Fruit fly (Drosophila melanogaster): ENCODE measurements around the gene CG4293.

CG4293 gene

dm6 chrX:523179-523851 lies 6.8 kb downstream of the CG4293 start, which contains the start of gene elav (continued):
- TF ChIP-seq OdsH (GFP tag; optimal IDR thresholded peaks at IDR 0.05) (peak; percentile 98), Myc (optimal IDR thresholded peaks at IDR 0.05) (no peak), CG32264 (GFP tag; optimal IDR thresholded peaks at IDR 0.05) (peak; percentile 88), woc (GFP tag; optimal IDR thresholded peaks at IDR 0.05) (peak; percentile 94), br (GFP tag; optimal IDR thresholded peaks at IDR 0.05) (peak; percentile 98), ey (GFP tag; optimal IDR thresholded peaks at IDR 0.05) (peak; percentile 98), CG9705 (GFP tag; optimal IDR thresholded peaks at IDR 0.05) (peak; percentile 99), fru (GFP tag; optimal IDR thresholded peaks at IDR 0.05) (peak; percentile 98), GATAd (GFP tag; optimal IDR thresholded peaks at IDR 0.05) (peak; percentile 58), h (GFP tag; optimal IDR thresholded peaks at IDR 0.05) (peak; percentile 99), brk (GFP tag; optimal IDR thresholded peaks at IDR 0.05) (peak; percentile 95), Jra (GFP tag; optimal IDR thresholded peaks at IDR 0.05) (peak; percentile 82), sage (GFP tag; optimal IDR thresholded peaks at IDR 0.05) (peak; percentile 93), Hnf4 (GFP tag; optimal IDR thresholded peaks at IDR 0.05) (peak; percentile 95), Rel (GFP tag; optimal IDR thresholded peaks at IDR 0.05) (peak; percentile 93), Rel (tag; optimal IDR thresholded peaks at IDR 0.05) (peak; percentile 92), dl (GFP tag; optimal IDR thresholded peaks at IDR 0.05; ENCODE audit: insufficient read depth in 1 of 2, partially characterized antibody in 2 of 2) (peak; percentile 61 to 88), Abd-B (GFP tag; optimal IDR thresholded peaks at IDR 0.05) (no peak), Hr83 (GFP tag; optimal IDR thresholded peaks at IDR 0.05; ENCODE audit: poor library complexity, severe bottlenecking) (peak; percentile 49), usp (GFP tag; optimal IDR thresholded peaks at IDR 0.05) (no peak)

DNA sequence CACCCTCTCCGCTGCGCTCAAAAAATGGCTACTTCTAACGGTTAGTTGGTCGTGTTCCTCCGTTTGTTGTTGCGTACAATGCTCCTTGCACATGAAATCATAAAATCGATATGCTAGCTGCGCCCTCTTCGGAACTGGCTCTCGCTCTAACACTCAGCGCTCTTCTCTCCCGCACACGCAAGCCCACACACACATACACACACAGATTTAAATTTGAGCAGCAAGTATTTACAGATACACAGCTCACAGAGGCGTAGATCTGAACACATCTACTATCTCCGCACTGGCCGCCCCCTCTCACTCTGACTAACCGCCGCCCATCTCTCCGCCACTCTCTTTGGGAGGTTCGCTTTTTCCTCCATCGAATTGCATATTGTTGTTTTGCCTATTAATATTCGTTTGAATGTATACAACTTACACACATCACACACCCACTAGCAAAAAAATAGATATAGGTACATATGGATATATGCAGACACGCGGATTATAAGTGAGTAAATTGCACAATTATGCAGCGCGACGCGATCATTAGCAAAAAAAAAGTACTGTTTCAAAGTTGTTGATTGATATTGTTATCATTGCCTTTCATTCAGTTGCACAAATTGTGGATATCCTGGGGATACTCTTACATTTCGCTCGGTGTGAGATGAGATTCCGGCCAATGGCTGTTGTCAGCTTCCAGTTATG lies 7.6 kb downstream of the CG4293 start:
- TF ChIP-seq usp (GFP tag; optimal IDR thresholded peaks at IDR 0.05) (no peak), Jra (GFP tag; optimal IDR thresholded peaks at IDR 0.05) (peak; percentile 85), Abd-B (GFP tag; optimal IDR thresholded peaks at IDR 0.05) (no peak), Hnf4 (GFP tag; optimal IDR thresholded peaks at IDR 0.05) (peak; percentile 93), foxo (GFP tag; optimal IDR thresholded peaks at IDR 0.05) (peak; percentile 23 to 95), fru (GFP tag; optimal IDR thresholded peaks at IDR 0.05) (peak; percentile 88), Dif (GFP tag; optimal IDR thresholded peaks at IDR 0.05; ENCODE audit: partially characterized antibody) (peak; percentile 76), dsf (GFP tag; optimal IDR thresholded peaks at IDR 0.05; ENCODE audit: borderline replicate concordance) (peak; percentile 25), Mio (GFP tag; optimal IDR thresholded peaks at IDR 0.05) (peak; percentile 50), pan (optimal IDR thresholded peaks at IDR 0.05) (no peak), ey (GFP tag; optimal IDR thresholded peaks at IDR 0.05) (peak; percentile 91), N (GFP tag; optimal IDR thresholded peaks at IDR 0.05) (no peak), rgr (GFP tag; optimal IDR thresholded peaks at IDR 0.05) (peak; percentile 93), CG9705 (GFP tag; optimal IDR thresholded peaks at IDR 0.05) (peak; percentile 52), lola (GFP tag; optimal IDR thresholded peaks at IDR 0.05) (no peak), Dfd (GFP tag; optimal IDR thresholded peaks at IDR 0.05) (no peak), Rel (GFP tag; optimal IDR thresholded peaks at IDR 0.05) (no peak), Rel (tag; optimal IDR thresholded peaks at IDR 0.05) (peak; percentile 57), tai (GFP tag; optimal IDR thresholded peaks at IDR 0.05) (peak; percentile 93), CG32264 (GFP tag; optimal IDR thresholded peaks at IDR 0.05) (peak; percentile 73), dmrt93B (GFP tag; optimal IDR thresholded peaks at IDR 0.05) (peak; percentile 69), psq (GFP tag; optimal IDR thresholded peaks at IDR 0.05) (peak; percentile 71), OdsH (GFP tag; optimal IDR thresholded peaks at IDR 0.05) (peak; percentile 85), Myc (optimal IDR thresholded peaks at IDR 0.05) (no peak), br (GFP tag; optimal IDR thresholded peaks at IDR 0.05) (peak; percentile 88), sv (GFP tag; optimal IDR thresholded peaks at IDR 0.05) (peak; percentile 88), Hr83 (GFP tag; optimal IDR thresholded peaks at IDR 0.05; ENCODE audit: poor library complexity, severe bottlenecking) (peak; percentile 98), CrebA (GFP tag; optimal IDR thresholded peaks at IDR 0.05; ENCODE audit: borderline replicate concordance) (no peak), sage (GFP tag; optimal IDR thresholded peaks at IDR 0.05) (peak; percentile 44), woc (GFP tag; optimal IDR thresholded peaks at IDR 0.05) (peak; percentile 66), Hr78 (GFP tag; optimal IDR thresholded peaks at IDR 0.05) (no peak), Vsx2 (GFP tag; optimal IDR thresholded peaks at IDR 0.05; ENCODE audit: partially characterized antibody) (no peak), Sp1 (GFP tag; optimal IDR thresholded peaks at IDR 0.05) (peak; percentile 74), dl (GFP tag; optimal IDR thresholded peaks at IDR 0.05; ENCODE audit: insufficient read depth in 1 of 2, partially characterized antibody in 2 of 2) (peak in 1 of 2 experiments; percentile 70), GATAd (GFP tag; optimal IDR thresholded peaks at IDR 0.05) (peak; percentile 64), brk (GFP tag; optimal IDR thresholded peaks at IDR 0.05) (peak; percentile 83), jim (GFP tag; optimal IDR thresholded peaks at IDR 0.05) (peak; percentile 97), h (GFP tag; optimal IDR thresholded peaks at IDR 0.05) (peak; percentile 91), HLH106 (tag; optimal IDR thresholded peaks at IDR 0.05) (peak; percentile 77)
